Worm (Caenorhabditis elegans) whole organism, mixed stage, embryonic: Measurements from ENCODE around the gene ZC455.1.

ENCODE experiments used
- elt-1 ChIP-seq: sonication (generic microtip); optimal IDR thresholded peaks from 2 replicates; lab custom pipeline; 2017; ENCODE audit warnings: missing genetic modification characterization, mild to moderate bottlenecking, missing compliant biosample characterization, antibody characterized with exemption, moderate library complexity, borderline replicate concordance; ENCODE audit not compliant: insufficient read depth
- elt-3 ChIP-seq: fragments of 150-350 bp; optimal IDR thresholded peaks from 2 replicates; lab custom pipeline; 2014; ENCODE audit warnings: missing biosample characterization, missing genetic modification characterization
- lin-13 ChIP-seq: fragments of 150-350 bp; optimal IDR thresholded peaks from 2 replicates; lab custom pipeline; 2014; ENCODE audit warnings: missing biosample characterization, missing genetic modification characterization
- nhr-28 ChIP-seq: fragments of 150-350 bp; optimal IDR thresholded peaks from 2 replicates; lab custom pipeline; 2014; ENCODE audit warnings: missing biosample characterization, missing genetic modification characterization
- sptf-1 ChIP-seq: sonication (generic microtip); optimal IDR thresholded peaks from 2 replicates; lab custom pipeline; 2017; ENCODE audit warnings: mild to moderate bottlenecking, missing genetic modification characterization, moderate library complexity, missing compliant biosample characterization
- unc-62 ChIP-seq: fragments of 150-350 bp; optimal IDR thresholded peaks from 2 replicates; lab custom pipeline; 2014; ENCODE audit warnings: missing biosample characterization, missing genetic modification reagents, missing genetic modification characterization
- ztf-11 ChIP-seq: fragments of 150-350 bp; optimal IDR thresholded peaks from 2 replicates; lab custom pipeline; 2014; ENCODE audit warnings: missing biosample characterization, missing genetic modification characterization

- TF ChIP-seq elt-3 (tag; lab: Kevin White, UChicago) (no peak), sptf-1 (no peak), unc-62 (GFP tag; lab: Kevin White, UChicago) (no peak), ztf-11 (tag; lab: Kevin White, UChicago) (no peak), lin-13 (tag; lab: Kevin White, UChicago) (no peak), nhr-28 (tag; lab: Kevin White, UChicago) (no peak), elt-1 (tag; lab: Kevin White, UChicago) (no peak)
Observed at ce11 chrV:12741684-12742083, 31.6 kb upstream of the ZC455.1 start, which contains the start of gene hrg-7.
